Fruit fly (Drosophila melanogaster) whole organism, prepupa: Measurements from ENCODE around the gene sinu.

Experiments used
- CG11762 ChIP-seq: fragments of 200-800 bp; sonication (Bioruptor generic); optimal IDR thresholded peaks from 3 replicates; lab custom pipeline; 2016; ENCODE audit warnings: missing biosample characterization, missing genetic modification characterization; ENCODE audit not compliant: insufficient read depth
- CG16779 ChIP-seq: fragments of 200-800 bp; sonication (Bioruptor generic); optimal IDR thresholded peaks from 3 replicates; lab custom pipeline; 2017; ENCODE audit warnings: missing biosample characterization, mild to moderate bottlenecking, missing genetic modification characterization
- CG32006 ChIP-seq: fragments of 200-800 bp; sonication (Bioruptor generic); optimal IDR thresholded peaks from 3 replicates; lab custom pipeline; 2017; ENCODE audit warnings: missing biosample characterization, mild to moderate bottlenecking, missing genetic modification characterization
- CG6163 ChIP-seq: fragments of 200-800 bp; sonication (Bioruptor generic); IDR thresholded peaks from 3 replicates; pipeline ENCODE4 v1.3.6; 2022; ENCODE audit warnings: missing biosample characterization, missing genetic modification characterization
- CG6854 ChIP-seq: fragments of 200-800 bp; sonication (Bioruptor generic); optimal IDR thresholded peaks from 2 replicates; lab custom pipeline; 2017; ENCODE audit warnings: missing biosample characterization, mild to moderate bottlenecking, missing genetic modification characterization
- CG8119 ChIP-seq: fragments of 200-800 bp; sonication (Bioruptor generic); IDR thresholded peaks from 3 replicates; pipeline ENCODE4 v1.3.6; 2022; ENCODE audit warnings: missing biosample characterization, missing genetic modification characterization
- Eip75B ChIP-seq: fragments of 200-800 bp; sonication (Bioruptor generic); optimal IDR thresholded peaks from 3 replicates; lab custom pipeline; 2016; ENCODE audit warnings: missing biosample characterization, missing genetic modification characterization
- Ets96B ChIP-seq: fragments of 200-800 bp; optimal IDR thresholded peaks from 2 replicates; lab custom pipeline; 2019; ENCODE audit warnings: missing biosample characterization, mild to moderate bottlenecking, missing genetic modification characterization, moderate library complexity
- Gug ChIP-seq: fragments of 200-800 bp; sonication (Bioruptor generic); IDR thresholded peaks from 2 replicates; pipeline ENCODE4 v1.3.6; 2022; ENCODE audit warnings: missing biosample characterization, missing genetic modification characterization
- Hr39 ChIP-seq: fragments of 200-800 bp; sonication (Bioruptor generic); optimal IDR thresholded peaks from 2 replicates; lab custom pipeline; 2016; ENCODE audit warnings: missing biosample characterization, missing genetic modification characterization
- Lpt ChIP-seq: fragments of 200-800 bp; sonication (Bioruptor generic); optimal IDR thresholded peaks from 3 replicates; lab custom pipeline; 2016; ENCODE audit warnings: missing biosample characterization, missing genetic modification characterization
- Smox ChIP-seq: fragments of 200-800 bp; sonication (Bioruptor generic); optimal IDR thresholded peaks from 3 replicates; lab custom pipeline; 2016; ENCODE audit warnings: missing biosample characterization, missing genetic modification characterization
- Sox102F ChIP-seq: fragments of 200-800 bp; sonication (Bioruptor generic); optimal IDR thresholded peaks from 2 replicates; lab custom pipeline; 2016; ENCODE audit warnings: missing biosample characterization, mild to moderate bottlenecking, missing genetic modification characterization
- fd85E ChIP-seq: fragments of 200-800 bp; sonication (Bioruptor generic); optimal IDR thresholded peaks from 3 replicates; lab custom pipeline; 2016; ENCODE audit warnings: missing biosample characterization, missing genetic modification characterization

DNA sequence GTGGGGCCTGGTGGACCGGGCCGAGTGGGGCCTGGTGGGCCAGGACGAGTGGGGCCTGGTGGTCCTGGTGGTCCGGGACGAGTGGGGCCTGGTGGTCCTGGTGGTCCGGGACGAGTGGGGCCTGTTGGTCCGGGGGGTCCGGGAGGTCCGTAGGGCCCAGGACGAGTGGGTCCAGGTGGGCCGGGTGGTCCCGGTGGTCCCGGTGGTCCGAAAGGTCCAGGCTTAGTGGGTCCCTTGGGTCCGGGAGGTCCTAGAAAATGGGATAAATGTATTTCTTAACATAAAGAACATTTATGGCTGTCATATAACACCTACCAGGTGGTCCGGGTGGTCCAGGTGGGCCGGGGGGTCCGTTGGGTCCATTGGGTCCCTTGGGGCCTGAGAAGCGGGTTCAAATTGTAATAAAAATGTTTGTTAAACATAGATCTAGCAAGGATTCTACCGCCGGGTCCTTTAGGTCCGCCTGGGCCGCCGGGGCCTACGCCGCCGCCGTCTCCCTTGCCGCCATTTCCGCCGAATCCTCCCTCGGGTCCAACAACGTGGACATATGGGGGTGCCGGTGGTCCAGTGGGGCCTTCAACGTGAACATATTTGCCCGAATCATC lies 20.7 kb downstream of the sinu start:
- TF ChIP-seq fd85E (GFP tag; lab: Kevin White, UChicago) (no peak), CG16779 (tag; lab: Kevin White, UChicago) (no peak), Sox102F (GFP tag; lab: Kevin White, UChicago) (no peak), Lpt (GFP tag; lab: Kevin White, UChicago) (no peak), Smox (GFP tag; lab: Kevin White, UChicago) (no peak), CG6854 (GFP tag; lab: Kevin White, UChicago) (no peak), Gug (GFP tag; lab: Robert Waterston, UW) (no peak), Hr39 (no peak), CG32006 (GFP tag; lab: Kevin White, UChicago) (no peak), Eip75B (GFP tag; lab: Kevin White, UChicago) (no peak), CG8119 (GFP tag; lab: Robert Waterston, UW) (no peak), Ets96B (tag; lab: Kevin White, UChicago) (no peak), CG11762 (GFP tag; lab: Kevin White, UChicago) (no peak), CG6163 (no peak)
